Worm (Caenorhabditis elegans) whole organism, young adult: ENCODE results near the gene F26F2.5.
"Not testable (repeated sequence)": the region's sequence is repeated elsewhere in the genome, so short reads cannot be mapped to it uniquely, and the experiment has no call there.

Experiments
- hmg-20 ChIP-seq: fragments of 200-800 bp; sonication (Bioruptor generic); IDR thresholded peaks from 2 replicates; pipeline ENCODE4 v1.3.6; 2022; ENCODE audit warnings: missing genetic modification reagents, missing genetic modification characterization, missing compliant biosample characterization
- unc-62 ChIP-seq: fragments of 150-350 bp; optimal IDR thresholded peaks from 2 replicates; lab custom pipeline; 2014; ENCODE audit warnings: missing biosample characterization, missing genetic modification reagents, missing genetic modification characterization

DNA sequence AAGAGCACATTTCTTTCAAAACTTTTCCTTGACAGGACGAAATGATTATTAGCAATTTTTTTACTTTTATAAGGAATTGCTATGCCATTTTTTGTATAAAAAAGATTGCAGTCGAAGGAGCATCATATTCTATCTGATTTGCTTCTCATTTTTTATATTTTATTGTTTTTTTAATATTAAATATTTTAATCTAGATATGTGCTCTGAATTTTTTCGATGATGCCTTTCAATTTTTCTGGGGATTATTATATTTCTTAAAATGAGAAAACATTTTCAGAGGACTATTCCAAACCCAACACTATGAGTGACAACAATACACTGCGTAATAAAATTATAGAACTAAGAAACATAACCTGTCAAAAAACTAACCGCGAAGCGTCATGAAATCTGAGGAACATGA is 4.5 kb upstream of the F26F2.5 start, which contains the start of gene F26F2.4:
- TF ChIP-seq hmg-20; unc-62 (GFP tag; lab: Kevin White, UChicago): not testable (repeated sequence)
